Worm (Caenorhabditis elegans) whole organism, L4 larva: ENCODE results near the gene hlh-27.

Experiments
- F44E2.7 ChIP-seq: fragments of 200-800 bp; sonication (Bioruptor generic); IDR thresholded peaks from 2 replicates; pipeline ENCODE4 v2.1.2; 2022; ENCODE audit warnings: missing genetic modification characterization, missing compliant biosample characterization
- F49E8.2 ChIP-seq: sonication (generic microtip); optimal IDR thresholded peaks from 2 replicates; lab custom pipeline; 2016; ENCODE audit warnings: missing compliant biosample characterization, mild to moderate bottlenecking, missing genetic modification characterization, borderline replicate concordance
- T20F7.1 ChIP-seq: fragments of 200-800 bp; sonication (Bioruptor generic); optimal IDR thresholded peaks from 2 replicates; lab custom pipeline; 2018; ENCODE audit warnings: mild to moderate bottlenecking, missing genetic modification characterization, missing compliant biosample characterization
- Y105C5A.15 ChIP-seq: fragments of 200-800 bp; sonication (Bioruptor generic); IDR thresholded peaks from 2 replicates; pipeline ENCODE4 v1.3.6; 2022; ENCODE audit warnings: missing genetic modification characterization, missing compliant biosample characterization
- Y48G9A.11 ChIP-seq: fragments of 200-800 bp; sonication (Bioruptor generic); IDR thresholded peaks from 2 replicates; pipeline ENCODE4 v1.3.6; 2022; ENCODE audit warnings: missing genetic modification reagents, missing genetic modification characterization, missing compliant biosample characterization
- Y75B8A.6 ChIP-seq: fragments of 200-800 bp; sonication (Bioruptor generic); IDR thresholded peaks from 2 replicates; pipeline ENCODE4 v1.3.6; 2022; ENCODE audit warnings: missing genetic modification reagents, missing genetic modification characterization, missing compliant biosample characterization
- ZK337.2 ChIP-seq: fragments of 200-800 bp; sonication (Bioruptor generic); IDR thresholded peaks from 2 replicates; pipeline ENCODE4 v1.3.6; 2022; ENCODE audit warnings: missing genetic modification reagents, missing genetic modification characterization, missing compliant biosample characterization
- aha-1 ChIP-seq: fragments of 150-350 bp; peaks from one replicate; lab custom pipeline; 2014; ENCODE audit warnings: missing biosample characterization, missing genetic modification characterization
- attf-4 ChIP-seq: sonication (generic microtip); optimal IDR thresholded peaks from 3 replicates; lab custom pipeline; 2017; ENCODE audit warnings: missing biosample characterization, missing genetic modification characterization
- cey-2 ChIP-seq: sonication (generic microtip); optimal IDR thresholded peaks from 3 replicates; lab custom pipeline; 2017; ENCODE audit warnings: missing genetic modification characterization, mild to moderate bottlenecking, missing compliant biosample characterization, antibody characterized with exemption, borderline replicate concordance; ENCODE audit not compliant: insufficient read depth
- daf-16 ChIP-seq, 3 experiments: sonication (generic microtip); optimal IDR thresholded peaks; 2 replicates each; lab custom pipeline; 2016 to 2017; ENCODE audit warnings: missing genetic modification characterization in 3 of 3, missing genetic modification reagents in 3 of 3, mild to moderate bottlenecking in 2 of 3, missing compliant biosample characterization in 2 of 3, missing biosample characterization in 1 of 3, moderate library complexity in 1 of 3
- dmd-6 ChIP-seq: fragments of 200-800 bp; sonication (Bioruptor generic); IDR thresholded peaks from 2 replicates; pipeline ENCODE4 v1.3.6; 2022; ENCODE audit warnings: missing genetic modification reagents, missing genetic modification characterization, missing compliant biosample characterization
- dmd-9 ChIP-seq: fragments of 200-800 bp; sonication (Bioruptor generic); IDR thresholded peaks from 2 replicates; pipeline ENCODE4 v1.3.6; 2022; ENCODE audit warnings: missing genetic modification reagents, missing genetic modification characterization, missing compliant biosample characterization
- duxl-1 ChIP-seq: sonication (generic microtip); optimal IDR thresholded peaks from 2 replicates; lab custom pipeline; 2016; ENCODE audit warnings: mild to moderate bottlenecking, missing genetic modification characterization, moderate library complexity, missing compliant biosample characterization; ENCODE audit not compliant: poor library complexity
- hif-1 ChIP-seq, 2 experiments: sonication (generic microtip); optimal IDR thresholded peaks; 2 replicates each; lab custom pipeline; 2016 to 2017; ENCODE audit warnings: missing compliant biosample characterization in 2 of 2, missing genetic modification characterization in 2 of 2, missing genetic modification reagents in 2 of 2, missing genotype in 2 of 2, mild to moderate bottlenecking in 1 of 2
- lsy-2 ChIP-seq, 2 experiments: fragments of 150-350 bp in 1 of 2; sonication (generic microtip) in 1 of 2; optimal IDR thresholded peaks; 2 replicates each; lab custom pipeline; 2014 to 2017; ENCODE audit warnings: missing biosample characterization in 2 of 2, missing genetic modification characterization in 2 of 2
- madf-9 ChIP-seq: fragments of 200-800 bp; sonication (Bioruptor generic); conservative IDR thresholded peaks from 2 replicates; pipeline ENCODE4 v1.3.6; 2022; ENCODE audit warnings: missing genetic modification reagents, missing genetic modification characterization, missing compliant biosample characterization
- mes-2 ChIP-seq: sonication (generic microtip); optimal IDR thresholded peaks from 2 replicates; lab custom pipeline; 2016; ENCODE audit warnings: missing genotype, mild to moderate bottlenecking, missing genetic modification characterization, missing compliant biosample characterization; ENCODE audit not compliant: poor library complexity, severe bottlenecking
- mxl-2 ChIP-seq: fragments of 200-800 bp; sonication (Bioruptor generic); conservative IDR thresholded peaks from 2 replicates; pipeline ENCODE4 v1.3.6; 2022; ENCODE audit warnings: missing genetic modification reagents, missing genetic modification characterization, missing compliant biosample characterization
- mxl-3 ChIP-seq: fragments of 200-800 bp; sonication (Bioruptor generic); optimal IDR thresholded peaks from 2 replicates; lab custom pipeline; 2018; ENCODE audit warnings: mild to moderate bottlenecking, missing genetic modification characterization, missing compliant biosample characterization
- nhr-25 ChIP-seq: sonication (generic microtip); optimal IDR thresholded peaks from 2 replicates; lab custom pipeline; 2017; ENCODE audit warnings: missing genetic modification characterization, mild to moderate bottlenecking, missing compliant biosample characterization, antibody characterized with exemption, moderate library complexity, borderline replicate concordance; ENCODE audit not compliant: insufficient read depth
- nhr-6 ChIP-seq: fragments of 150-350 bp; optimal IDR thresholded peaks from 2 replicates; lab custom pipeline; 2014; ENCODE audit warnings: missing biosample characterization, missing genetic modification characterization
- nhr-76 ChIP-seq: fragments of 150-350 bp; optimal IDR thresholded peaks from 2 replicates; lab custom pipeline; 2014; ENCODE audit warnings: missing biosample characterization, missing genetic modification characterization
- pqm-1 ChIP-seq: sonication (generic microtip); optimal IDR thresholded peaks from 2 replicates; lab custom pipeline; 2017; ENCODE audit warnings: missing biosample characterization, missing genetic modification characterization
- rbr-2 ChIP-seq: sonication (generic microtip); optimal IDR thresholded peaks from 2 replicates; lab custom pipeline; 2016; ENCODE audit warnings: missing genotype, missing genetic modification characterization, missing compliant biosample characterization
- saeg-2 ChIP-seq: fragments of 200-800 bp; sonication (Bioruptor generic); IDR thresholded peaks from 2 replicates; pipeline ENCODE4 v1.3.6; 2022; ENCODE audit warnings: missing genetic modification reagents, missing genetic modification characterization, missing compliant biosample characterization
- sdz-12 ChIP-seq: fragments of 200-800 bp; sonication (Bioruptor generic); optimal IDR thresholded peaks from 2 replicates; lab custom pipeline; 2018; ENCODE audit warnings: mild to moderate bottlenecking, missing genetic modification characterization, missing compliant biosample characterization
- snpc-1.2 ChIP-seq: fragments of 200-800 bp; sonication (Bioruptor generic); IDR thresholded peaks from 2 replicates; pipeline ENCODE4 v1.3.6; 2022; ENCODE audit warnings: missing genetic modification reagents, missing genetic modification characterization, missing compliant biosample characterization
- tra-1 ChIP-seq: fragments of 200-800 bp; sonication (Bioruptor generic); IDR thresholded peaks from 2 replicates; pipeline ENCODE4 v1.3.6; 2022; ENCODE audit warnings: missing genetic modification reagents, missing genetic modification characterization, missing compliant biosample characterization
- unc-130 ChIP-seq: sonication (generic microtip); optimal IDR thresholded peaks from 2 replicates; lab custom pipeline; 2016; ENCODE audit warnings: missing genetic modification reagents, missing genetic modification characterization, missing compliant biosample characterization
- unc-62 ChIP-seq, 3 experiments: fragments of 150-350 bp in 1 of 3; sonication (generic microtip); optimal IDR thresholded peaks in 2 of 3; peaks in 1 of 3; 1 replicate in 1 of 3; 2 replicates in 2 of 3; lab custom pipeline; 2014 to 2017; ENCODE audit warnings: missing biosample characterization in 3 of 3, missing genetic modification characterization in 3 of 3, missing genetic modification reagents in 3 of 3, missing genotype in 1 of 3
- zip-11 ChIP-seq: fragments of 200-800 bp; sonication (Bioruptor generic); IDR thresholded peaks from 2 replicates; pipeline ENCODE4 v1.3.6; 2022; ENCODE audit warnings: missing genetic modification characterization, missing compliant biosample characterization

The hlh-27 gene

ce11 chrII:5511417-5512353 lies 28.3 kb downstream of the hlh-27 start:
- peak; percentile 72 for TF ChIP-seq unc-130 (GFP tag; lab: Kevin White, UChicago)
- TF ChIP-seq Y48G9A.11 (GFP tag; lab: Robert Waterston, UW) = peak; percentile 55; the same call in 1 of the 2 replicates
- no peak for TF ChIP-seq nhr-25 (tag; lab: Kevin White, UChicago)
- TF ChIP-seq sdz-12 (GFP tag; lab: Kevin White, UChicago) = no peak
- peak in 1 of 2 experiments; percentile 13 for TF ChIP-seq lsy-2 (tag; optimal IDR thresholded peaks at IDR 0.05; lab: Kevin White, UChicago)
- no peak for TF ChIP-seq mxl-3 (GFP tag; lab: Kevin White, UChicago)
- TF ChIP-seq duxl-1 = peak; percentile 17
- TF ChIP-seq F44E2.7 (GFP tag; lab: Robert Waterston, UW) = no peak
- TF ChIP-seq dmd-6 (GFP tag; lab: Robert Waterston, UW) = 0 out of 2 replicates have a peak, but pooled peaks have one; percentile 14
- peak in 1 of 2 experiments; percentile 28 for TF ChIP-seq hif-1 (tag; optimal IDR thresholded peaks at IDR 0.05; lab: Kevin White, UChicago)
- no peak for TF ChIP-seq tra-1 (GFP tag; lab: Robert Waterston, UW)
- peak; percentile 43 for TF ChIP-seq F49E8.2 (tag; lab: Kevin White, UChicago)
- no peak for TF ChIP-seq mxl-2 (GFP tag; lab: Robert Waterston, UW)
- peak in 1 of 2 experiments; percentile 53 for TF ChIP-seq unc-62 (GFP tag; optimal IDR thresholded peaks at IDR 0.05 in 1 of 2; lab: Kevin White, UChicago)
- no peak for TF ChIP-seq unc-62 (tag; optimal IDR thresholded peaks at IDR 0.05; lab: Kevin White, UChicago)
- peak; percentile 80 for TF ChIP-seq mes-2 (tag; lab: Kevin White, UChicago)
- TF ChIP-seq aha-1 (tag; lab: Kevin White, UChicago) = peak; percentile 46
- 0 out of 2 replicates have a peak, but pooled peaks have one; percentile 49 for TF ChIP-seq ZK337.2 (GFP tag; lab: Robert Waterston, UW)
- TF ChIP-seq Y105C5A.15 (GFP tag; lab: Robert Waterston, UW) = no peak
- TF ChIP-seq zip-11 (GFP tag; lab: Robert Waterston, UW) = no peak
- TF ChIP-seq saeg-2 (GFP tag; lab: Robert Waterston, UW) = no peak
- no peak for TF ChIP-seq cey-2 (tag; lab: Kevin White, UChicago)
- no peak for TF ChIP-seq snpc-1.2 (GFP tag; lab: Robert Waterston, UW)
- no peak for TF ChIP-seq dmd-9 (GFP tag; lab: Robert Waterston, UW)
- no peak for TF ChIP-seq nhr-6 (tag; lab: Kevin White, UChicago)
- TF ChIP-seq T20F7.1 (GFP tag; lab: Kevin White, UChicago) = no peak
- TF ChIP-seq madf-9 (GFP tag; lab: Robert Waterston, UW) = 0 out of 2 replicates have a peak, but pooled peaks have one; percentile 41
- no peak for TF ChIP-seq attf-4 (tag; lab: Kevin White, UChicago)
- TF ChIP-seq rbr-2 (tag; lab: Kevin White, UChicago) = peak; percentile 2
- no peak for TF ChIP-seq nhr-76
- TF ChIP-seq Y75B8A.6 (GFP tag; lab: Robert Waterston, UW) = no peak

- TF ChIP-seq mes-2 (tag; lab: Kevin White, UChicago) (peak; percentile 42), madf-9 (GFP tag; lab: Robert Waterston, UW) (no peak)
These were observed 34.2 kb downstream of the hlh-27 start, which contains the start of gene npp-24 for ce11 chrII:5505820-5506287. Gene npp-24 (plus strand): TSS chrII:5505870.

DNA sequence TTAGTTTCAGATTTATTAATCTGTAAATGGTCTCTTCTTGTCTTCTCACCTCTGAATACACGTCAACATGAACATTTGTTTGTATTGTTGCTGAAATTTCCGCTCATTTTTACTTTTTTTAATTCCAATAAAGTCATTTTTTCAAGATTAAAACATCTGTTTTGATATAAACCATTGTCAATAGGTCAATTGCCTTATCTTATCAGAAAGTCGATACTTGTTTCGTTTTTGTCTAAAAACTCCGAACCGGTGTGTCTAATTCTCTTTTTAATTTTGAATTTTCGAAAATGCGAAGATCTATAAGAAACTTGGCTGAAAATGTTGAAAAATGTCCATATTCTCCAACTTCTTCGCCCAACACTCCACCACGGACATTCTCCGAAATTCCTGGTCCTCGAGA lies 36.3 kb downstream of the hlh-27 start, which contains the start of gene cyp-44A1:
Gene cyp-44A1 (plus strand): TSS at position 285 of the 400 bp plus-strand sequence.
- peak; percentile 3 for TF ChIP-seq pqm-1 (tag; lab: Kevin White, UChicago)
- TF ChIP-seq daf-16 (GFP tag; optimal IDR thresholded peaks at IDR 0.05; lab: Kevin White, UChicago) = no peak
- TF ChIP-seq daf-16 (tag; optimal IDR thresholded peaks at IDR 0.05; lab: Kevin White, UChicago) = peak; percentile 78
- no peak for TF ChIP-seq duxl-1
